Worm (Caenorhabditis elegans) whole organism, L2 larva: ENCODE data around the gene F56B3.2.
A peak's percentile ranks its signal among the peaks of the same experiment; 100 is the strongest.
"Not testable (repeated sequence)": the region's sequence is repeated elsewhere in the genome, so short reads cannot be mapped to it uniquely, and the experiment has no call there.

ENCODE experiments used
- C34F6.9 ChIP-seq: fragments of 150-350 bp; optimal IDR thresholded peaks from 2 replicates; lab custom pipeline; 2014; ENCODE audit warnings: missing biosample characterization, missing genetic modification characterization
- R02D3.7 ChIP-seq: fragments of 150-350 bp; optimal IDR thresholded peaks from 2 replicates; lab custom pipeline; 2014; ENCODE audit warnings: missing biosample characterization, missing genetic modification characterization
- ZK546.5 ChIP-seq: sonication (generic microtip); optimal IDR thresholded peaks from 2 replicates; lab custom pipeline; 2017; ENCODE audit warnings: missing biosample characterization, missing genetic modification characterization
- aly-2 ChIP-seq: fragments of 150-350 bp; optimal IDR thresholded peaks from 2 replicates; lab custom pipeline; 2014; ENCODE audit warnings: missing biosample characterization, missing genetic modification characterization
- ama-1 ChIP-seq: fragments of 150-350 bp; optimal IDR thresholded peaks from 2 replicates; lab custom pipeline; 2018; ENCODE audit warnings: inconsistent platforms
- blmp-1 ChIP-seq: sonication (generic microtip); optimal IDR thresholded peaks from 2 replicates; lab custom pipeline; 2017; ENCODE audit warnings: missing genetic modification characterization, mild to moderate bottlenecking, missing compliant biosample characterization, antibody characterized with exemption, moderate library complexity; ENCODE audit not compliant: insufficient read depth
- crh-2 ChIP-seq: sonication (generic microtip); optimal IDR thresholded peaks from 2 replicates; lab custom pipeline; 2017; ENCODE audit warnings: missing biosample characterization, missing genetic modification characterization
- egl-27 ChIP-seq: sonication (generic microtip); optimal IDR thresholded peaks from 3 replicates; lab custom pipeline; 2017; ENCODE audit warnings: missing biosample characterization, missing genetic modification reagents, missing genetic modification characterization
- elt-1 ChIP-seq: fragments of 150-350 bp; optimal IDR thresholded peaks from 2 replicates; lab custom pipeline; 2014; ENCODE audit warnings: missing biosample characterization, missing genetic modification characterization
- fos-1 ChIP-seq: fragments of 150-350 bp; optimal IDR thresholded peaks from 2 replicates; lab custom pipeline; 2014; ENCODE audit warnings: missing biosample characterization, missing genetic modification characterization
- gmeb-1 ChIP-seq: fragments of 150-350 bp; optimal IDR thresholded peaks from 2 replicates; lab custom pipeline; 2014; ENCODE audit warnings: missing biosample characterization, missing genetic modification characterization
- lin-13 ChIP-seq: fragments of 150-350 bp; optimal IDR thresholded peaks from 2 replicates; lab custom pipeline; 2014; ENCODE audit warnings: missing biosample characterization, missing genetic modification reagents, missing genetic modification characterization
- lin-39 ChIP-seq: fragments of 150-350 bp; optimal IDR thresholded peaks from 2 replicates; lab custom pipeline; 2014; ENCODE audit warnings: missing biosample characterization, missing genetic modification reagents, missing genetic modification characterization
- mbf-1 ChIP-seq: sonication (generic microtip); optimal IDR thresholded peaks from 2 replicates; lab custom pipeline; 2017; ENCODE audit warnings: missing biosample characterization, missing genetic modification characterization
- mdl-1 ChIP-seq, 2 experiments: fragments of 150-350 bp in 1 of 2; sonication (generic microtip) in 1 of 2; optimal IDR thresholded peaks; 2 replicates each; lab custom pipeline; 2017; ENCODE audit warnings: missing biosample characterization in 2 of 2, missing genetic modification characterization in 2 of 2
- nhr-12 ChIP-seq: fragments of 150-350 bp; optimal IDR thresholded peaks from 2 replicates; lab custom pipeline; 2014; ENCODE audit warnings: missing biosample characterization, missing genetic modification characterization
- nhr-129 ChIP-seq: fragments of 150-350 bp; optimal IDR thresholded peaks from 2 replicates; lab custom pipeline; 2014; ENCODE audit warnings: missing biosample characterization, missing genetic modification characterization
- nhr-21 ChIP-seq: fragments of 150-350 bp; optimal IDR thresholded peaks from 2 replicates; lab custom pipeline; 2014; ENCODE audit warnings: missing biosample characterization, missing genetic modification characterization
- nhr-237 ChIP-seq: fragments of 150-350 bp; optimal IDR thresholded peaks from 2 replicates; lab custom pipeline; 2014; ENCODE audit warnings: missing biosample characterization, missing genetic modification characterization
- nhr-6 ChIP-seq: fragments of 150-350 bp; optimal IDR thresholded peaks from 2 replicates; lab custom pipeline; 2014; ENCODE audit warnings: missing biosample characterization, missing genetic modification characterization
- peb-1 ChIP-seq: fragments of 150-350 bp; optimal IDR thresholded peaks from 2 replicates; lab custom pipeline; 2014; ENCODE audit warnings: missing biosample characterization, missing genetic modification characterization
- sem-4 ChIP-seq: fragments of 150-350 bp; optimal IDR thresholded peaks from 2 replicates; lab custom pipeline; 2014; ENCODE audit warnings: missing biosample characterization, missing genetic modification reagents, missing genetic modification characterization
- skn-1 ChIP-seq: sonication (generic microtip); optimal IDR thresholded peaks from 2 replicates; lab custom pipeline; 2017; ENCODE audit warnings: missing biosample characterization, missing genetic modification characterization
- sma-3 ChIP-seq: sonication (generic microtip); optimal IDR thresholded peaks from 2 replicates; lab custom pipeline; 2016; ENCODE audit warnings: missing genetic modification reagents, missing genetic modification characterization, missing compliant biosample characterization
- sma-9 ChIP-seq, 2 experiments: fragments of 150-350 bp in 1 of 2; sonication (generic microtip) in 1 of 2; optimal IDR thresholded peaks; 2 replicates each; lab custom pipeline; 2014 to 2016; ENCODE audit warnings: missing genetic modification characterization in 2 of 2, mild to moderate bottlenecking in 1 of 2, missing biosample characterization in 1 of 2, missing compliant biosample characterization in 1 of 2, missing genetic modification reagents in 1 of 2, moderate library complexity in 1 of 2
- unc-39 ChIP-seq: fragments of 150-350 bp; optimal IDR thresholded peaks from 2 replicates; lab custom pipeline; 2014; ENCODE audit warnings: missing biosample characterization, missing genetic modification characterization
- unc-55 ChIP-seq: fragments of 150-350 bp; sonication (generic microtip); optimal IDR thresholded peaks from 3 replicates; lab custom pipeline; 2014; ENCODE audit warnings: missing biosample characterization, missing genetic modification reagents, missing genetic modification characterization
- unc-62 ChIP-seq: fragments of 150-350 bp; optimal IDR thresholded peaks from 2 replicates; lab custom pipeline; 2014; ENCODE audit warnings: missing biosample characterization, missing genetic modification reagents, missing genetic modification characterization
- ztf-1 ChIP-seq: fragments of 200-800 bp; sonication (Bioruptor generic); conservative IDR thresholded peaks from 2 replicates; pipeline ENCODE4 v1.3.6; 2022; ENCODE audit warnings: missing genetic modification characterization, missing compliant biosample characterization
- ztf-11 ChIP-seq: sonication (generic microtip); optimal IDR thresholded peaks from 2 replicates; lab custom pipeline; 2017; ENCODE audit warnings: missing biosample characterization, missing genetic modification characterization

Gene F56B3.2

DNA sequence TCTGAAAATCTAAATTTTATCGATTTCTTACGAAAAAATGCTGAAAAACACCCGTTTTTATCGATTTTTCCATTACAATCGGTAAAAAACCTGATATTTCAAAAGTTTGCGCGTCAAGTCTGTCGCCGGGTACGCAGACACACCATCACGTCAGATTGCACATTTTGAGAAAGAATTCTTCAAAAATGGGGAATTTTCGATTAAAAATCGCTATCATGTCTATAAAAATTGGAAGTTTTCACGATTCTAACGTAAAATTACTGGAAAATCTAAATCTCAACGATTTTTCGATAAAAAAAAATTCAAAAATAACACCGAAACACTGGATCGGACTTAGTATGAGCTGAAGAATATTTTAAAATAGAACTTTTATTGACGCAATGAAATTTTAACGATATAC is 25.9 kb upstream of the F56B3.2 start, which contains the start of gene F56B3.4:
Gene F56B3.4, minus strand, starts transcription at position 1 of the 400 bp plus-strand sequence.
- TF ChIP-seq fos-1 (tag; lab: Kevin White, UChicago) (no peak), C34F6.9 (tag; lab: Kevin White, UChicago) (no peak)
- TF ChIP-seq, all 48 proteins: peak for 0

DNA sequence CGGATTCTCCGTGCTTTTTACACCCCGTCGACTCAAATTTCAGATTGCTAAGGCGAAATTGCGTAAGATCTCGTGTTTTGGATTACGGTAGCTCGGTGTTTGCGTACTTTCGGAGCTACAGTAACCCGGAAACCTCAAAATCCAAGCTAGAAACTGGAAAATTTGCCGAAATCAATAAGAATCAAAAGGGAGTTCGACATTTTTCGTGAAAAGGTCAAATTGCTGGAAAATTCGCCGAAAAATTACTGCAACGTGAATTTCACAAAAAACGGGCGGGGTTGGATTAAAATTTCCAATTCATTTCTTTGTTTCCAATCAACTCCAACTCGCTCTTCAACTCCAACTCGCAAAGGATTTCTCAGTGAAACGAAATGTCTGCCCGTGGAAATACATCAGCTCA is 19.4 kb upstream of the F56B3.2 start, which contains the start of gene F56B3.6:
Gene F56B3.6, plus strand, starts transcription at position 301 of the 400 bp plus-strand sequence.
- TF ChIP-seq lin-39 (tag; lab: Kevin White, UChicago) (no peak), ztf-1 (GFP tag; lab: Robert Waterston, UW) (no peak), mbf-1 (tag; lab: Kevin White, UChicago) (no peak)
- TF ChIP-seq, all 48 proteins: peak for 0

DNA sequence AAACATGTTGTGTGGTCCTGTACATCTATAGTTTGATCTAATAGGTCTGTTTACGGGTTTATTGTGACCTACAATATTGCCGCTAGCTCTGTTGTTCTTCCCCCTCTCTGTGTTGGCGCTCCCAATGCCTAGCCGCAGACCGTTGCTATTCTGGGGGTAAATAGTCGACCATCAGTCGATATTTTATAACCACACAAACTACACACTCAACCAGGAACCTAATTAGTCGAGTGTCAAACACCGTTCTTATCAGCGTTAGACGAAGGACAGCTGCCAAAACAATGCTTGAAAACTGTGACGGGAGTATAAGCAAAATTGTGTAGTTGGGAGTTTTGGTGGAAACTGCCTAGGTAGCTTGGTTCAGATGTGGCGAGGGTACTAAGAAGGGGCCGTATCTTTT is 14.0 kb upstream of the F56B3.2 start:
- TF ChIP-seq gmeb-1 (tag; lab: Kevin White, UChicago): no peak
- no peak for TF ChIP-seq egl-27 (tag; lab: Kevin White, UChicago)
- TF ChIP-seq sem-4: no peak
- TF ChIP-seq ztf-11 (tag; lab: Kevin White, UChicago): no peak
- TF ChIP-seq R02D3.7 (tag; lab: Kevin White, UChicago): no peak
- no peak for TF ChIP-seq sma-9 (GFP tag; optimal IDR thresholded peaks at IDR 0.05; lab: Kevin White, UChicago)
- no peak for TF ChIP-seq sma-9 (tag; optimal IDR thresholded peaks at IDR 0.05; lab: Kevin White, UChicago)
- TF ChIP-seq peb-1 (tag; lab: Kevin White, UChicago): no peak
- no peak for TF ChIP-seq sma-3
- no peak for TF ChIP-seq elt-1 (tag; lab: Kevin White, UChicago)
- TF ChIP-seq mdl-1 (tag; optimal IDR thresholded peaks at IDR 0.05; lab: Kevin White, UChicago): no peak
- TF ChIP-seq nhr-21 (tag; lab: Kevin White, UChicago): no peak
- no peak for TF ChIP-seq crh-2
- TF ChIP-seq nhr-12 (tag; lab: Kevin White, UChicago): no peak
- no peak for TF ChIP-seq nhr-6 (tag; lab: Kevin White, UChicago)
- no peak for TF ChIP-seq aly-2 (tag; lab: Kevin White, UChicago)
- no peak for TF ChIP-seq ztf-1 (GFP tag; lab: Robert Waterston, UW)
- TF ChIP-seq lin-13: no peak

- TF ChIP-seq nhr-237 (tag; lab: Kevin White, UChicago) (no peak), nhr-6 (tag; lab: Kevin White, UChicago) (no peak), mdl-1 (tag; optimal IDR thresholded peaks at IDR 0.05; lab: Kevin White, UChicago) (no peak)
Measured at ce11 chrIV:778484-778883, 10.1 kb upstream of the F56B3.2 start, which contains the start of gene ugt-52. Gene ugt-52, plus strand, starts transcription at chrIV:778784.

DNA sequence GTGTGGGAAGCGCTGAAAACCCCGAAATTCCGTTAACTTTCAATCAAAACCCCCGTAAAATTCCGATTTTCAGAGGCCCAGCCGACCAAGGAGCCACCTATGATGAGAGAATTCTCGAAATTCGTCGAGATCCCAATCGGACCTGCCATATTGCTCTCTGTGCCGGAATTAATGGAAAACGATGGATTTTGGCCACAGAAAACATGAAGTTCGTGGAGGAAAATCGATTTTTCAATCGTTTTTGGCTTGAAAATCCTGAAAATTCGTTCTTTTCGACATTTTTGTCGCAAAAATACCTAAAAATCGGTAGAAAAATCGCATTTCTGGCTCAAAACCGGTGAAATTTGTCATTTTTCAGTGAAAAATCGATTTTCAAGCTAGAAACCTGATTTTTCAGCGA is 5.2 kb upstream of the F56B3.2 start:
- TF ChIP-seq C34F6.9 (tag; lab: Kevin White, UChicago): no peak
- no peak for TF ChIP-seq skn-1 (tag; lab: Kevin White, UChicago)
- no peak for TF ChIP-seq crh-2
- TF ChIP-seq gmeb-1 (tag; lab: Kevin White, UChicago): no peak
- no peak for TF ChIP-seq sma-3
- no peak for TF ChIP-seq nhr-21 (tag; lab: Kevin White, UChicago)
- no peak for TF ChIP-seq lin-13
- no peak for TF ChIP-seq blmp-1 (tag; lab: Kevin White, UChicago)
- TF ChIP-seq, all 48 proteins: peak for 0

DNA sequence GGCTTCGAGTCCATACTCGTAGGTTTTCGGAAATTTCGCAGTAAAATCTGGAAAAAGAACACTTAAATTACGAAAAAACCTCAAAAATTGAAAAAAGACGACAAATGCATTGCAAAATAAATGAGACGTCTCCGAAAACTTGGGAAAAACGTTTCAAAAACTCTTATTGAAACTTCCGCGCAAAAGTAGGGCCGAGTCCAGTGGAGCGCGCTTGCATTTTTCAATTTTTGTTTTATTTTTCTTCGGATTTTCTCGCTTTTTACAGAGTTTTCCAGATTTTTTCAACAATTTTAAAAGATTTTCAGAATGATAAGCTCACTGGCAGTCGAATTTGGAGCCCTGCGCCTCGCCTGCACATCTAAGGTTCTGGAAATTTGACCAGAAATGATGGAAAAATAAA is 4.5 kb upstream of the F56B3.2 start, which contains the start of gene mrpl-2:
Gene mrpl-2, plus strand, starts transcription at position 307 of the 400 bp plus-strand sequence.
- peak; percentile 63 for TF ChIP-seq unc-55 (GFP tag; lab: Kevin White, UChicago)
- TF ChIP-seq ZK546.5: no peak
- no peak for TF ChIP-seq unc-39 (tag; lab: Kevin White, UChicago)
- no peak for TF ChIP-seq sem-4
- TF ChIP-seq unc-62: no peak
- peak; percentile 19 for TF ChIP-seq C34F6.9 (tag; lab: Kevin White, UChicago)
- peak; percentile 20 for TF ChIP-seq nhr-129 (tag; lab: Kevin White, UChicago)
- TF ChIP-seq gmeb-1 (tag; lab: Kevin White, UChicago): peak; percentile 78

DNA sequence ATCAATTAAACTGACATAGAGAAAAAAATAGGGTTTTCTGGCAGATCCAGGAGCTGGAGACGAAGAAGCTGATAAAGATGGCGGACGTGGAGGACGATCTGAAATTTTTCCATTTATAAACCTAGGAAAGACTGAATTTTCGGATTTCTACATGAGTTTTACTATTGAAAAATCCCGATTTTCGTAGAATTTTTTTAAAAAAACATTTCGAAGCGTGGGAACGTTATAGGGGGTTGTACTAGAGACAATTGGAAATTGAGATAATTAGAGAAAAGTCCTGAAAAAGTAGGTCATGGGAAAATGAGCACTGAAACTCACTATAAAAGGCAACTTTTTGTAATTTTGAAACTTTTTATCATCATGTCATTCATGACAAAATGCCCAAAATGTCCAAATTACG is 2.7 kb upstream of the F56B3.2 start, which contains the start of gene F56B3.9:
Gene F56B3.9, plus strand, starts transcription at position 301 of the 400 bp plus-strand sequence.
- TF ChIP-seq nhr-129 (tag; lab: Kevin White, UChicago); sma-3; ama-1 (lab: Kevin White, UChicago): not testable (repeated sequence)
- TF ChIP-seq, all 48 proteins: peak for 0; not testable (repeated sequence) for 48
